Fruit fly (Drosophila melanogaster) whole organism, embryonic: ENCODE data around the gene Vajk1.

Source experiments
- Ada2b ChIP-seq: fragments of 200-800 bp; sonication (Bioruptor generic); IDR thresholded peaks from 2 replicates; pipeline ENCODE4 v1.3.6; 2022; ENCODE audit warnings: missing biosample characterization, missing genetic modification characterization
- Adf1 ChIP-seq: fragments of 200-800 bp; sonication (Bioruptor generic); IDR thresholded peaks from 2 replicates; pipeline ENCODE4 v1.3.6; 2022; ENCODE audit warnings: missing biosample characterization, missing genetic modification characterization
- Atf6 ChIP-seq: fragments of 200-800 bp; sonication (Bioruptor generic); IDR thresholded peaks from 2 replicates; pipeline ENCODE4 v1.3.6; 2022; ENCODE audit warnings: missing biosample characterization, missing genetic modification characterization
- Awh ChIP-seq: fragments of 200-800 bp; sonication (Bioruptor generic); IDR thresholded peaks from 2 replicates; pipeline ENCODE4, ENCODE4 v1.3.6; 2022; ENCODE audit warnings: missing biosample characterization, missing genetic modification characterization
- CG10321 ChIP-seq: fragments of 200-800 bp; sonication (Bioruptor generic); IDR thresholded peaks from 2 replicates; pipeline ENCODE4 v1.3.6; 2022; ENCODE audit warnings: missing biosample characterization, missing genetic modification characterization
- CG10979 ChIP-seq: fragments of 200-800 bp; sonication (Bioruptor generic); optimal IDR thresholded peaks from 2 replicates; lab custom pipeline; 2018; ENCODE audit warnings: missing biosample characterization, mild to moderate bottlenecking, missing genetic modification characterization, moderate library complexity
- CG12659 ChIP-seq: fragments of 200-800 bp; sonication (Bioruptor generic); optimal IDR thresholded peaks from 3 replicates; lab custom pipeline; 2017; ENCODE audit warnings: mild to moderate bottlenecking, missing biosample characterization, missing genetic modification reagents, missing genetic modification characterization
- CG12744 ChIP-seq: fragments of 200-800 bp; sonication (Bioruptor generic); optimal IDR thresholded peaks from 2 replicates; lab custom pipeline; 2016; ENCODE audit warnings: missing biosample characterization, missing genetic modification characterization
- CG12769 ChIP-seq: fragments of 200-800 bp; sonication (Bioruptor generic); optimal IDR thresholded peaks from 2 replicates; lab custom pipeline; 2019; ENCODE audit warnings: missing biosample characterization, mild to moderate bottlenecking, missing genetic modification characterization, moderate library complexity
- CG13624 ChIP-seq: fragments of 200-800 bp; sonication (Bioruptor generic); optimal IDR thresholded peaks from 2 replicates; lab custom pipeline; 2016; ENCODE audit warnings: missing biosample characterization, missing genetic modification characterization
- CG16863 ChIP-seq: fragments of 200-800 bp; sonication (Bioruptor generic); optimal IDR thresholded peaks from 3 replicates; lab custom pipeline; 2016; ENCODE audit warnings: missing biosample characterization, missing genetic modification characterization
- CG18599 ChIP-seq: fragments of 200-800 bp; sonication (Bioruptor generic); optimal IDR thresholded peaks from 3 replicates; lab custom pipeline; 2017; ENCODE audit warnings: missing biosample characterization, missing genetic modification characterization, mild to moderate bottlenecking, moderate library complexity, missing genetic modification reagents
- CG3847 ChIP-seq: fragments of 200-800 bp; sonication (Bioruptor generic); IDR thresholded peaks from 2 replicates; pipeline ENCODE4 v1.3.6; 2022; ENCODE audit warnings: missing biosample characterization, missing genetic modification characterization
- CG4360 ChIP-seq: fragments of 200-800 bp; sonication (Bioruptor generic); IDR thresholded peaks from 2 replicates; pipeline ENCODE4 v1.3.6; 2022; ENCODE audit warnings: missing biosample characterization, missing genetic modification characterization
- CG4617 ChIP-seq: fragments of 200-800 bp; sonication (Bioruptor generic); optimal IDR thresholded peaks from 3 replicates; lab custom pipeline; 2016; ENCODE audit warnings: missing biosample characterization, missing genetic modification characterization, borderline replicate concordance
- CG5953 ChIP-seq: fragments of 200-800 bp; sonication (Bioruptor generic); IDR thresholded peaks from 2 replicates; pipeline ENCODE4 v1.3.6; 2022; ENCODE audit warnings: missing biosample characterization, missing genetic modification characterization
- CG6765 ChIP-seq: fragments of 200-800 bp; sonication (Bioruptor generic); optimal IDR thresholded peaks from 3 replicates; lab custom pipeline; 2017; ENCODE audit warnings: missing biosample characterization, mild to moderate bottlenecking, missing genetic modification characterization
- CG7786 ChIP-seq: fragments of 200-800 bp; sonication (Bioruptor generic); optimal IDR thresholded peaks from 2 replicates; lab custom pipeline; 2016; ENCODE audit warnings: missing biosample characterization, missing genetic modification characterization
- CG7987 ChIP-seq: fragments of 200-800 bp; sonication (Bioruptor generic); optimal IDR thresholded peaks from 2 replicates; lab custom pipeline; 2018; ENCODE audit warnings: missing biosample characterization, mild to moderate bottlenecking, missing genetic modification characterization, moderate library complexity
- CHES-1-like ChIP-seq: fragments of 200-800 bp; sonication (Bioruptor generic); optimal IDR thresholded peaks from 2 replicates; lab custom pipeline; 2016; ENCODE audit warnings: missing biosample characterization, missing genetic modification characterization
- Dbx ChIP-seq: fragments of 200-800 bp; sonication (Bioruptor generic); IDR thresholded peaks from 3 replicates; pipeline ENCODE4 v1.3.6; 2022; ENCODE audit warnings: missing biosample characterization, missing genetic modification characterization
- Dip2 ChIP-seq: fragments of 200-800 bp; sonication (Bioruptor generic); IDR thresholded peaks from 2 replicates; pipeline ENCODE4 v1.3.6; 2022; ENCODE audit warnings: missing biosample characterization, missing genetic modification characterization
- HHEX ChIP-seq: fragments of 200-800 bp; sonication (Bioruptor generic); optimal IDR thresholded peaks from 3 replicates; lab custom pipeline; 2017; ENCODE audit warnings: missing biosample characterization, mild to moderate bottlenecking, missing genetic modification characterization, missing genetic modification reagents
- Hand ChIP-seq: fragments of 200-800 bp; sonication (Bioruptor generic); optimal IDR thresholded peaks from 2 replicates; lab custom pipeline; 2017; ENCODE audit warnings: mild to moderate bottlenecking, missing biosample characterization, missing genetic modification reagents, missing genetic modification characterization
- Med ChIP-seq: fragments of 200-800 bp; sonication (Bioruptor generic); peaks from one replicate; lab custom pipeline; 2016; ENCODE audit warnings: missing biosample characterization, missing genetic modification characterization, mild to moderate bottlenecking, inconsistent platforms, moderate library complexity
- PHDP ChIP-seq: fragments of 200-800 bp; sonication (Bioruptor generic); optimal IDR thresholded peaks from 3 replicates; lab custom pipeline; 2018; ENCODE audit warnings: missing biosample characterization, mild to moderate bottlenecking, missing genetic modification characterization, moderate library complexity
- bbx ChIP-seq: fragments of 200-800 bp; sonication (Bioruptor generic); IDR thresholded peaks from 2 replicates; pipeline ENCODE4 v1.3.6; 2022; ENCODE audit warnings: missing biosample characterization, missing genetic modification characterization; ENCODE audit not compliant: partially characterized antibody
- caup ChIP-seq: fragments of 200-800 bp; sonication (Bioruptor generic); optimal IDR thresholded peaks from 3 replicates; lab custom pipeline; 2017; ENCODE audit warnings: missing biosample characterization, mild to moderate bottlenecking, missing genetic modification characterization, moderate library complexity; ENCODE audit not compliant: severe bottlenecking
- chinmo ChIP-seq: fragments of 200-800 bp; sonication (Bioruptor generic); IDR thresholded peaks from 4 replicates; pipeline ENCODE4 v1.3.6; 2022; ENCODE audit warnings: missing biosample characterization, missing genetic modification characterization; ENCODE audit not compliant: partially characterized antibody
- chm ChIP-seq: fragments of 200-800 bp; sonication (Bioruptor generic); IDR thresholded peaks from 2 replicates; pipeline ENCODE4 v1.3.6; 2022; ENCODE audit warnings: missing biosample characterization, missing genetic modification characterization
- crc ChIP-seq: fragments of 200-800 bp; sonication (Bioruptor generic); optimal IDR thresholded peaks from 2 replicates; lab custom pipeline; 2016; ENCODE audit warnings: missing biosample characterization, missing genetic modification characterization
- cwo ChIP-seq: fragments of 200-800 bp; sonication (Bioruptor generic); optimal IDR thresholded peaks from 3 replicates; lab custom pipeline; 2017; ENCODE audit warnings: missing biosample characterization, missing genetic modification characterization, mild to moderate bottlenecking, moderate library complexity, missing genetic modification reagents
- disco-r ChIP-seq: fragments of 200-800 bp; sonication (Bioruptor generic); optimal IDR thresholded peaks from 2 replicates; lab custom pipeline; 2016; ENCODE audit warnings: missing biosample characterization, missing genetic modification characterization
- eyg ChIP-seq: fragments of 200-800 bp; sonication (Bioruptor generic); optimal IDR thresholded peaks from 3 replicates; lab custom pipeline; 2016; ENCODE audit warnings: missing biosample characterization, missing genetic modification characterization
- grau ChIP-seq: fragments of 200-800 bp; optimal IDR thresholded peaks from 3 replicates; lab custom pipeline; 2019; ENCODE audit warnings: missing biosample characterization, mild to moderate bottlenecking, missing genetic modification characterization, moderate library complexity
- gro ChIP-seq: fragments of 200-800 bp; sonication (Bioruptor generic); optimal IDR thresholded peaks from 2 replicates; lab custom pipeline; 2016; ENCODE audit warnings: missing biosample characterization, missing genetic modification characterization
- gsb-n ChIP-seq: fragments of 200-800 bp; sonication (Bioruptor generic); optimal IDR thresholded peaks from 3 replicates; lab custom pipeline; 2018; ENCODE audit warnings: missing biosample characterization, mild to moderate bottlenecking, missing genetic modification characterization
- her ChIP-seq: fragments of 200-800 bp; sonication (Bioruptor generic); optimal IDR thresholded peaks from 2 replicates; lab custom pipeline; 2016; ENCODE audit warnings: missing biosample characterization, missing genetic modification characterization
- lbe ChIP-seq: fragments of 200-800 bp; sonication (Bioruptor generic); optimal IDR thresholded peaks from 2 replicates; lab custom pipeline; 2016; ENCODE audit warnings: missing biosample characterization, mild to moderate bottlenecking, missing genetic modification characterization
- lilli ChIP-seq: fragments of 200-800 bp; sonication (Bioruptor generic); optimal IDR thresholded peaks from 3 replicates; lab custom pipeline; 2016; ENCODE audit warnings: missing biosample characterization, missing genetic modification characterization
- mam ChIP-seq: fragments of 200-800 bp; sonication (Bioruptor generic); optimal IDR thresholded peaks from 3 replicates; lab custom pipeline; 2016; ENCODE audit warnings: missing biosample characterization, missing genetic modification characterization
- nau ChIP-seq: fragments of 200-800 bp; sonication (Bioruptor generic); optimal IDR thresholded peaks from 3 replicates; lab custom pipeline; 2017; ENCODE audit warnings: missing biosample characterization, mild to moderate bottlenecking, missing genetic modification characterization, missing genetic modification reagents
- p53 ChIP-seq: fragments of 200-800 bp; sonication (Bioruptor generic); optimal IDR thresholded peaks from 2 replicates; lab custom pipeline; 2016; ENCODE audit warnings: missing biosample characterization, missing genetic modification characterization
- pita ChIP-seq: fragments of 200-800 bp; sonication (Bioruptor generic); optimal IDR thresholded peaks from 2 replicates; lab custom pipeline; 2017; ENCODE audit warnings: missing biosample characterization, mild to moderate bottlenecking, missing genetic modification characterization
- schlank ChIP-seq: fragments of 200-800 bp; sonication (Bioruptor generic); optimal IDR thresholded peaks from 2 replicates; lab custom pipeline; 2018; ENCODE audit warnings: missing biosample characterization, mild to moderate bottlenecking, missing genetic modification characterization
- stc ChIP-seq: fragments of 200-800 bp; sonication (Bioruptor generic); IDR thresholded peaks from 2 replicates; pipeline ENCODE4 v1.3.6; 2022; ENCODE audit warnings: missing biosample characterization, missing genetic modification characterization
- sug ChIP-seq: fragments of 200-800 bp; optimal IDR thresholded peaks from 2 replicates; lab custom pipeline; 2019; ENCODE audit warnings: missing biosample characterization, mild to moderate bottlenecking, missing genetic modification characterization, moderate library complexity
- tin ChIP-seq: fragments of 200-800 bp; sonication (Bioruptor generic); optimal IDR thresholded peaks from 3 replicates; lab custom pipeline; 2016; ENCODE audit warnings: missing biosample characterization, missing genetic modification characterization
- tll ChIP-seq, 2 experiments: fragments of 200-800 bp in 1 of 2; fragments of >200 bp in 1 of 2; sonication (Bioruptor generic) in 1 of 2; optimal IDR thresholded peaks; 2 replicates each; lab custom pipeline; 2017 to 2019; ENCODE audit warnings: missing biosample characterization in 2 of 2, missing genetic modification characterization in 2 of 2, mild to moderate bottlenecking in 1 of 2, moderate library complexity in 1 of 2
- vfl ChIP-seq: fragments of 200-800 bp; sonication (Bioruptor generic); optimal IDR thresholded peaks from 2 replicates; lab custom pipeline; 2016; ENCODE audit warnings: missing biosample characterization, missing genetic modification characterization

Vajk1 gene

dm6 chr2L:13881939-13882338, 41.4 kb downstream of the Vajk1 start (continued):
- TF ChIP-seq nau (GFP tag; lab: Kevin White, UChicago) (no peak), bbx (no peak), her (peak; percentile 59), Awh (GFP tag; lab: Robert Waterston, UW) (no peak), tin (GFP tag; lab: Kevin White, UChicago) (no peak), gsb-n (no peak), Dbx (GFP tag; lab: Robert Waterston, UW) (peak; percentile 23; the same call in 1 of the 3 replicates), cwo (GFP tag; lab: Kevin White, UChicago) (peak; percentile 16), sug (tag; lab: Kevin White, UChicago) (peak; percentile 24), CG12744 (GFP tag; lab: Kevin White, UChicago) (no peak), eyg (peak; percentile 25), Dip2 (no peak), p53 (GFP tag; lab: Kevin White, UChicago) (no peak), CG10321 (GFP tag; lab: Robert Waterston, UW) (no peak), CG3847 (GFP tag; lab: Robert Waterston, UW) (0 out of 2 replicates have a peak, but pooled peaks have one; percentile 14), HHEX (GFP tag; lab: Kevin White, UChicago) (peak; percentile 17), caup (GFP tag; lab: Kevin White, UChicago) (peak; percentile 32), CG4617 (GFP tag; lab: Kevin White, UChicago) (no peak), chinmo (GFP tag; lab: Robert Waterston, UW) (0 out of 4 replicates have a peak, but pooled peaks have one; percentile 24), grau (peak; percentile 6), CG5953 (no peak), mam (GFP tag; lab: Kevin White, UChicago) (peak; percentile 35), CHES-1-like (peak; percentile 38), CG4360 (no peak), Adf1 (GFP tag; lab: Robert Waterston, UW) (peak; percentile 7; the same call in 1 of the 2 replicates), CG12659 (GFP tag; lab: Kevin White, UChicago) (peak; percentile 21), Med (GFP tag; lab: Kevin White, UChicago) (peak; percentile 82), PHDP (tag; lab: Kevin White, UChicago) (peak; percentile 56), Atf6 (peak; percentile 28; the same call in 1 of the 2 replicates), CG13624 (peak; percentile 8), Hand (peak; percentile 14), CG18599 (peak; percentile 68), CG10979 (no peak), CG7987 (peak; percentile 19), disco-r (GFP tag; lab: Kevin White, UChicago) (peak; percentile 42), chm (GFP tag; lab: Robert Waterston, UW) (no peak), lilli (peak; percentile 22), vfl (no peak), CG16863 (no peak), schlank (tag; lab: Kevin White, UChicago) (peak; percentile 44), pita (no peak), CG6765 (GFP tag; lab: Kevin White, UChicago) (peak; percentile 10), crc (GFP tag; lab: Kevin White, UChicago) (peak; percentile 3), lbe (GFP tag; lab: Kevin White, UChicago) (peak; percentile 74), tll (GFP tag; optimal IDR thresholded peaks at IDR 0.05; lab: Kevin White, UChicago) (no peak), CG7786 (peak; percentile 24), gro (GFP tag; lab: Kevin White, UChicago) (peak; percentile 55), Ada2b (GFP tag; lab: Robert Waterston, UW) (no peak), stc (GFP tag; lab: Robert Waterston, UW) (no peak), CG12769 (tag; lab: Kevin White, UChicago) (peak; percentile 50)
